Worm (Caenorhabditis elegans) whole organism, midembryonic: ENCODE results near the gene Y32B12B.1.

ENCODE experiments used
- flt-1 ChIP-seq: fragments of 200-800 bp; sonication (Bioruptor generic); IDR thresholded peaks from 2 replicates; pipeline ENCODE4 v1.3.6; 2022; ENCODE audit warnings: missing genetic modification characterization, missing compliant biosample characterization
- med-1 ChIP-seq: sonication (generic microtip); optimal IDR thresholded peaks from 2 replicates; lab custom pipeline; 2017; ENCODE audit warnings: missing genetic modification characterization, mild to moderate bottlenecking, missing compliant biosample characterization, antibody characterized with exemption, missing genetic modification reagents; ENCODE audit not compliant: insufficient read depth
- ref-1 ChIP-seq: fragments of 200-800 bp; sonication (Bioruptor generic); conservative IDR thresholded peaks from 2 replicates; pipeline ENCODE4 v1.3.6; 2022; ENCODE audit warnings: missing genetic modification reagents, missing genetic modification characterization, missing compliant biosample characterization
- ztf-29 ChIP-seq: fragments of 200-800 bp; sonication (Bioruptor generic); IDR thresholded peaks from 2 replicates; pipeline ENCODE4 v1.3.6; 2022; ENCODE audit warnings: missing genetic modification reagents, missing genetic modification characterization, missing compliant biosample characterization

ce11 chrV:16526858-16527257, 9.9 kb upstream of the Y32B12B.1 start, which contains the start of gene F36D3.8:
- TF ChIP-seq ref-1 (GFP tag; lab: Robert Waterston, UW) (no peak), med-1 (GFP tag; lab: Kevin White, UChicago) (no peak), ztf-29 (GFP tag; lab: Robert Waterston, UW) (no peak), flt-1 (GFP tag; lab: Robert Waterston, UW) (no peak)
